Worm (Caenorhabditis elegans): Measurements from ENCODE around the gene usp-46.

The usp-46 gene

DNA sequence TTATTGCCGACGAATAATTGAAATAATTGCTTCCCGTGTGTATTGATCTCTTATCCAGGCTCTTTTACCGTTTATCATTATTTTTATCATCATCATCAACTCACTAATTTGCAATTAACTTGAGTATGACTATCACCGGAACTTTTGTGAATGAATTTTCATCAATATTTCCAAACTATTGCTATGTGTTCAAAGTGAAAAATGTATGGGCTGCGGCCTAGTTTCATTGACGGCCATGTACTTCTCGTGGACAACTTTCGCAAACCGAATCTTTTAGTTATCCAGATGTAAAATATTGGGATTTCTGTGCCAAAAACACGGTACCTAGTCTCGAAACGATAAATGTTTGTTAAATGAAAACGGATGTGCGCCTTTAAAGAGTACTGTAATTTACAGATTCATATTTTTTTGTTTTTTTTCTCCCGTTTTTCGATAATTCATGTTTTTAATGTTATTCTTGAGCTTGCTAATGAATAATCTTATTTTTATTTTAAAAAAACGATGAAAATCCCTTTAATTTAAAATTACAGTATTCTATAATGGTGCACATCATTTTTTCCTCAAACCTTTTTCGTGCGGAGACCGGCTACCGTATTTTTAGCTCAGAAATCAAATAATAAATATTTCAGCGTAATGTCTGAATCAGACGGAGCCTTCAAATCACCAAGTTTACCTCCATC is 22.2 kb downstream of the usp-46 start, which contains the start of gene ZK632.2:
ZK632.2 (plus strand) TSS at position 630 of the 680 bp plus-strand sequence.
- TF ChIP-seq cog-1 (tag; optimal IDR thresholded peaks at IDR 0.05), result no peak
- TF ChIP-seq ref-1 (GFP tag; conservative IDR thresholded peaks at IDR 0.05), result no peak
- TF ChIP-seq T22C8.4 (GFP tag; IDR thresholded peaks at IDR 0.05), result no peak
- TF ChIP-seq flt-1 (GFP tag; IDR thresholded peaks at IDR 0.05), result no peak
- TF ChIP-seq med-1 (GFP tag; optimal IDR thresholded peaks at IDR 0.05; ENCODE audit: insufficient read depth), result no peak
- TF ChIP-seq klf-2 (GFP tag; conservative IDR thresholded peaks at IDR 0.05), result no peak
- no peak for TF ChIP-seq ztf-29 (GFP tag; IDR thresholded peaks at IDR 0.05)
- no peak for TF ChIP-seq ztf-23 (GFP tag; IDR thresholded peaks at IDR 0.05)
- no peak for TF ChIP-seq tab-1 (GFP tag; IDR thresholded peaks at IDR 0.05)

DNA sequence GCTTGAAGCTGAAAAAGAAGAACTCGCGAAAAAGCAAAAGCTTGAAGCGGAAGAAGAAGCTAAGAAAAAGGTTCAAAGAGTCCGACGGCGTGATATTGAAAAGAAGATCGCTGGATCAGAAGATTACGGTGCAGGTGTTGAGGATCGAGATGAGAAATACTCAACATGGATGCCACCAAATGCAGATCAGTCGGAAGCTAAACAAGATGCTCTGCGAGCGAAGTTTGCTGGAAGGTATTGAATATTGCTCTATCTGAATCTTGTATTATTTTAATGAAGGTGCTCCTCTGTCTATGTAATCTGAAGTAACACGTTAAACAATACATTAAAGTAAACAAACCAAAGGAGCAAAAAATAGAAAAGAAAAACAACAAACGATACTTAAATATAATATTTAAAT is 25.6 kb downstream of the usp-46 start:
- TF ChIP-seq ztf-23 (GFP tag; IDR thresholded peaks at IDR 0.05) (no peak), klf-2 (GFP tag; conservative IDR thresholded peaks at IDR 0.05) (no peak)

DNA sequence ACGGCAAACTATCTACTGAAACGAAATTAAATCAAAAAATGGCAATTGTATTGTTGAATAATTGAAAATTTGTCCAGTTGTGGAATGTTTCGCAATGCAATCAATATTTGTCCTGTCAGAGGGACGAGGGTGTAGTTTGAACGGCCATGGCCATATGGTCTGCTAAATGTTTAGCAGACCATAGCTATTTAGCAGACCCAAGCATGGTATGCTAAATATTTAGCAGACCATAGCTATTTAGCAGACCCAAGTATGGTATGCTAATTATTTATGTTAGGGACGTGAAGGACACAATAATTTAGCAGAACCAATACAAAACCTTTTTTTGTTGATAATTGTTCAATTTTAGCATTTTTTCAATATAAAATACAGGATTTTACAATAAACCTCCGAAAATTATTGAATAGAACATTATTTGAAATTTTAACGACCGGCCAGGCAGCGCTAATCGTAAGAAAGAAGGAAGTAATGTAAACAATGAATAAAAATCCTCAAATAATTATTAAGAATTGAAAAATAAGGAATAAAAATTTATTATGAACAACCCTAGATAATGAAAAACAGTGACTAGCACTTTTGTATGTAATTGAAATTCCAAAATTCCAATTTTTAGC is 28.7 kb downstream of the usp-46 start, which contains the start of gene riok-3:
riok-3 (minus strand) TSS at position 15 of the 614 bp plus-strand sequence.
- TF ChIP-seq flt-1 (GFP tag; IDR thresholded peaks at IDR 0.05) (no peak), ref-1 (GFP tag; conservative IDR thresholded peaks at IDR 0.05) (no peak), med-1 (GFP tag; optimal IDR thresholded peaks at IDR 0.05; ENCODE audit: insufficient read depth) (no peak), T22C8.4 (GFP tag; IDR thresholded peaks at IDR 0.05) (no peak), ztf-29 (GFP tag; IDR thresholded peaks at IDR 0.05) (no peak), ztf-23 (GFP tag; IDR thresholded peaks at IDR 0.05) (no peak)

DNA sequence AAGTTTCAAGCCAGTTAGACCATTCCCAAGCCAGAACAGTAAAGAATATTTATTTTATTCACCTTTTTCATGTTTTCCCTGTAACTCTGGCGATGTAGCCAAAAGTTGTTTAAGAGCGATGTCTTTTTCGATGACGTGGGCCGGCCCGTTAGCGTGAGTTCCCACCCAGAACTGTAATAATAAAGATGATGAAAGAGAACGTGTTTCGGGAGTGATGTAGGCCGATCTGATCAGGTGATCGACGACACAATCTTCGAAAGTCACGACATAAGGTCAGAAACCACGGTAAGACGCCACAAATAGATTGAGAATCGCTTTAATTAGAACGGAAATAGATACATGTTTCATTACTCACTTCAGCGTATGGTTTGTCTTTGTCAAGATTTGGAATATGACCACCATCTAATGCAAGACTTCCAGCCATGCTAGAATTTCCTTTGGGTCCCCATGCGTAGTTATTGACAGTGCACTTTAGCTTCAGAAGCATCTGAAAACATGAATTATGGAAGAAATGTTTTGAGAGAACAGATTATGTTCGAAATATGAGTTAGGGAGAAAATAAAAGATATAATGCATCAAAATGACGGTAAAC is 30.6 kb downstream of the usp-46 start, which contains the start of gene ZK632.4:
ZK632.4 (minus strand) TSS at position 487 of the 592 bp plus-strand sequence.
- TF ChIP-seq klf-2 (GFP tag; conservative IDR thresholded peaks at IDR 0.05), result no peak
- no peak for TF ChIP-seq tab-1 (GFP tag; IDR thresholded peaks at IDR 0.05)
- no peak for TF ChIP-seq cog-1 (tag; optimal IDR thresholded peaks at IDR 0.05)
- no peak for TF ChIP-seq ref-1 (GFP tag; conservative IDR thresholded peaks at IDR 0.05)
- TF ChIP-seq ztf-29 (GFP tag; IDR thresholded peaks at IDR 0.05), result no peak
- TF ChIP-seq flt-1 (GFP tag; IDR thresholded peaks at IDR 0.05), result no peak
- TF ChIP-seq T22C8.4 (GFP tag; IDR thresholded peaks at IDR 0.05), result no peak
- TF ChIP-seq med-1 (GFP tag; optimal IDR thresholded peaks at IDR 0.05; ENCODE audit: insufficient read depth), result no peak
- no peak for TF ChIP-seq ztf-23 (GFP tag; IDR thresholded peaks at IDR 0.05)

DNA sequence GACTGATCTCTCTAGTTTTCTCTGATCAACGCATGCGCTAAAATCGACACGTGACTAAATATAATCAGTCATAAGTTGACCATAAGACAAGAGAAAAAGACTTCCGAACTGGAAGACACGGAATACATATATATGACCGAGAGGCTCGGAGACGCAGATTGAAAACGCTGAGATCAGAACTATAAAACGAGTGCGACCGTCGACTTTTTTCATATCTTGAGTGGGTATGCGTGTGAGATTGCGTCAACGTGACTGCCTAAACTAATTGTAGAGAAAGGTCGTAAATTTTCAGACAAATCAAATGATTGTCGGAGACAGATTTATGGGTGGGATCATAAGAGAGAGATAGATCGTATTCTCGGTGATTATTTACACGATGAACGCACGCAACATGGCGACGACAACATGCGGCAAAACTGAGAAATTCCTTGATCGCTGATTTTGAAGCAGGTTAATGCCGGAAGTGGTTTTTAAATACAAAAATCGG is 31.2 kb downstream of the usp-46 start:
- TF ChIP-seq klf-2 (GFP tag; conservative IDR thresholded peaks at IDR 0.05) (no peak), ref-1 (GFP tag; conservative IDR thresholded peaks at IDR 0.05) (no peak), flt-1 (GFP tag; IDR thresholded peaks at IDR 0.05) (no peak), ztf-29 (GFP tag; IDR thresholded peaks at IDR 0.05) (no peak), cog-1 (tag; optimal IDR thresholded peaks at IDR 0.05) (no peak), med-1 (GFP tag; optimal IDR thresholded peaks at IDR 0.05; ENCODE audit: insufficient read depth) (no peak), tab-1 (GFP tag; IDR thresholded peaks at IDR 0.05) (no peak), T22C8.4 (GFP tag; IDR thresholded peaks at IDR 0.05) (no peak), ztf-23 (GFP tag; IDR thresholded peaks at IDR 0.05) (no peak)

DNA sequence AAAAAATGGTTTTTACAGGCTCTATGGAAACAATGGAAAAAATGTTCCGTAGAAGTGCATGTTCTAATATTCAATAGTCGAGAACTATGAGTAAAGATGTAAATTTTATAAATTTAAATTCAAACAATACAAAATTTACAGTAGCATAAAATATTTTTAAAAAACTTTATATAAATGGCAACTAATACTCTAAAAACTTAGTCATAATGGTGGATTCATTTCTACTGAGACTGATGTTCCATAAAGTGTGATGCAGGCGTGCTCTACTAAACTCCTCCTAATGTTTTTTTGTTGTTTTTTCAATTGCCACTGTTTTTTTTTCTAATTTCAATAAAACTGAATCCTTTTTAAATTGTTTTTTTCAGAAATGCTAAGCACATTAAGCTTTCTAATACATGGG is 31.8 kb downstream of the usp-46 start, which contains the start of gene gtap-2:
gtap-2 (plus strand) TSS at position 366 of the 400 bp plus-strand sequence.
- TF ChIP-seq T22C8.4 (GFP tag; IDR thresholded peaks at IDR 0.05), result no peak
- TF ChIP-seq klf-2 (GFP tag; conservative IDR thresholded peaks at IDR 0.05), result no peak
- no peak for TF ChIP-seq cog-1 (tag; optimal IDR thresholded peaks at IDR 0.05)

DNA sequence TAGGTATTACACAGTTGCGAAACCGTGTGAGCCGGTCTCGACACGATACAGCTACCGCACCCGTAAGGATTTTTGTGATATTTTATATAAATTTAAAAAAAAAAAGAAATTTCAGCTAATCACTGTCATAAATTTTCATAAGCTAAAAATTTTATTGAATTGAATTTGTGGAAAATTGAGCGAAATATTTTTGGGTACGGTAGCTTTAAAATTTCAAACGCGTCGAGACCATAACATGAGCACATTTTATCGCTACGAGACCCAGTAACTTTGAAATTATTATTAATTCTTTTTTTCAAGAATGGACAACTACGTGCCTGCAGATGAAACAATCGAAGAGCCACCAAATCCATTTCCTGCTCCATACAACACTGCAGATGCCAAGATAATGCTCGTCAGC is 36.7 kb downstream of the usp-46 start, which contains the start of gene ZK632.14:
ZK632.14 (plus strand) TSS at position 301 of the 400 bp plus-strand sequence.
- TF ChIP-seq ztf-23 (GFP tag; IDR thresholded peaks at IDR 0.05) (no peak), cog-1 (tag; optimal IDR thresholded peaks at IDR 0.05) (no peak), klf-2 (GFP tag; conservative IDR thresholded peaks at IDR 0.05) (no peak), ref-1 (GFP tag; conservative IDR thresholded peaks at IDR 0.05) (no peak), tab-1 (GFP tag; IDR thresholded peaks at IDR 0.05) (no peak), ztf-29 (GFP tag; IDR thresholded peaks at IDR 0.05) (no peak), T22C8.4 (GFP tag; IDR thresholded peaks at IDR 0.05) (no peak), flt-1 (GFP tag; IDR thresholded peaks at IDR 0.05) (no peak), med-1 (GFP tag; optimal IDR thresholded peaks at IDR 0.05; ENCODE audit: insufficient read depth) (no peak)

DNA sequence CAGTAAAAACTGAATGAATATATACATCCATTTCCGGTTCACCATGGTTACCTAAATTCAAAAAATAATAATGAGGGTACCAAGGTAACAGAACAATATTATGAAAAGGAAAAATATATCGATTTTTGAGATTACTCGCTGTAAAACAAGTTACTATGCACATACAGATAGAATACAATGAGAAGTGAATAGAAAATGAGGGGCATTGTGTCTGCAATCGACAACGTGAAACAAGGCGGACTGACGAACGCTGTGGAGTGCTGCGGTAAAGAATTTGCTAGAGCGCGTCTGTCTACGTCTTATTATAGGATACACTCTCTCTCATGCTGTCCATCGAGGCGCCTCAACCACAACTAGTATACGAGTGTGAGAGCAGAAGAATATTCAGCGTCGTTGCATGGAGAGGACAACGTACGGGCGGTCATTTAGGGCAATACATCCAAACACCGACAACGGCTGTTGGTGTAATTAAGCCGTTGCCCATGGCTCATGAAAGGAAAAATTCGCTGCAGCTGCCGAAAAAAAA is 40.7 kb downstream of the usp-46 start, which contains the start of gene cnx-1:
cnx-1 (minus strand) TSS at position 51 of the 526 bp plus-strand sequence.
- TF ChIP-seq T22C8.4 (GFP tag; IDR thresholded peaks at IDR 0.05) (no peak), flt-1 (GFP tag; IDR thresholded peaks at IDR 0.05) (peak; percentile 42; the same call in 1 of the 2 replicates), ztf-23 (GFP tag; IDR thresholded peaks at IDR 0.05) (no peak), ref-1 (GFP tag; conservative IDR thresholded peaks at IDR 0.05) (no peak), tab-1 (GFP tag; IDR thresholded peaks at IDR 0.05) (peak; percentile 68; the same call in 1 of the 2 replicates)

DNA sequence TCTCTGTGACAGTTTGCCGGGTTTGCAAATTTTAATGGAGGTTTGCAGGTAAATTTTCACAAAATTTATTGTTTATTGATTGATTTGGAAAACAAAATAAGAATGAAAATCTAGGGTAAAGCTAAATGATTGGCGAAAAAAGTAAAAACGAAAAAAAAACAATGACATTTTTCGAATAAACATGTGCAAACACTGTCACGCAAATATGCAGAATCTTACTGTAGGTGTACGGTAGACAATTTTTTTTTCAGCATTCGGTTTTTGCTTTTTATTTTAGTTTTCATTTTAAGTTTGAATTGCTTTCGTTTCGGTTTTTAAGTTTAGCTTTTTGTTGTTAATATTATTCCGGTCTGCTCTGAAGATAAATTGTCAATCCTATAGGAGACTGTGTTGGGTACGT is 41.5 kb downstream of the usp-46 start:
- TF ChIP-seq tab-1 (GFP tag; IDR thresholded peaks at IDR 0.05) (no peak), ztf-29 (GFP tag; IDR thresholded peaks at IDR 0.05) (no peak), ztf-23 (GFP tag; IDR thresholded peaks at IDR 0.05) (no peak), flt-1 (GFP tag; IDR thresholded peaks at IDR 0.05) (no peak), cog-1 (tag; optimal IDR thresholded peaks at IDR 0.05) (no peak), med-1 (GFP tag; optimal IDR thresholded peaks at IDR 0.05; ENCODE audit: insufficient read depth) (no peak), T22C8.4 (GFP tag; IDR thresholded peaks at IDR 0.05) (no peak), klf-2 (GFP tag; conservative IDR thresholded peaks at IDR 0.05) (no peak), ref-1 (GFP tag; conservative IDR thresholded peaks at IDR 0.05) (no peak)

Measured in whole organism, midembryonic.